Worm (Caenorhabditis elegans) whole organism, mixed stage, embryonic: Measurements from ENCODE around the gene col-116.
"Not testable (repeated sequence)": the region's sequence is repeated elsewhere in the genome, so short reads cannot be mapped to it uniquely, and the experiment has no call there.

ENCODE experiments used
- blmp-1 ChIP-seq: fragments of 150-350 bp; optimal IDR thresholded peaks from 2 replicates; lab custom pipeline; 2014; ENCODE audit warnings: missing biosample characterization, missing genetic modification characterization
- elt-3 ChIP-seq: fragments of 150-350 bp; optimal IDR thresholded peaks from 2 replicates; lab custom pipeline; 2014; ENCODE audit warnings: missing biosample characterization, missing genetic modification characterization
- lin-13 ChIP-seq: fragments of 150-350 bp; optimal IDR thresholded peaks from 2 replicates; lab custom pipeline; 2014; ENCODE audit warnings: missing biosample characterization, missing genetic modification characterization
- lsy-2 ChIP-seq: fragments of 150-350 bp; optimal IDR thresholded peaks from 2 replicates; lab custom pipeline; 2014; ENCODE audit warnings: missing biosample characterization, missing genetic modification characterization
- nhr-12 ChIP-seq: fragments of 150-350 bp; optimal IDR thresholded peaks from 2 replicates; lab custom pipeline; 2014; ENCODE audit warnings: missing biosample characterization, missing genetic modification characterization
- nhr-28 ChIP-seq: fragments of 150-350 bp; optimal IDR thresholded peaks from 2 replicates; lab custom pipeline; 2014; ENCODE audit warnings: missing biosample characterization, missing genetic modification characterization
- nhr-76 ChIP-seq: sonication (generic microtip); optimal IDR thresholded peaks from 2 replicates; lab custom pipeline; 2017; ENCODE audit warnings: missing biosample characterization, missing genetic modification characterization
- pha-4 ChIP-seq: fragments of 150-350 bp; optimal IDR thresholded peaks from 2 replicates; lab custom pipeline; 2018; ENCODE audit warnings: missing biosample characterization, missing genetic modification reagents, missing genetic modification characterization

DNA sequence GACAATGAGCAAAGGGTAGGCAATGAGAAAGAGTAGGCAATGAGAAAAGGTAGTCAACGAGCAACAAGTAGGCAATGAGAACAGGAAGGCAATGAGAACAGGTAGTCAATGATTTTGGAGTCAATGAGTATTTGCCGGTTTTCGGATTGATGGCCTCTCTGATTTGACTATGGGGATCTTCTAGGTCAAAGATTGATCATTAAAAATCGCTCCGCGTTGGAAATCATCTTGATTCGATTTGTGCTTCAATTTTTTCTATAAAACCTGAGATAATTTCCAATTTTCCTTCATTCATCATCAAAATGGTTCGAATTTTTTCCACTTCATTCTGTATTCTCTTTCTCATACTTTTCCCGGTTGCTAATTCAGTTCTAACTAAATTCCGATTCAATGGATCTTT, 3.7 kb upstream of the col-116 start, which contains the start of gene F17E9.16:
- TF ChIP-seq nhr-76 (tag; lab: Kevin White, UChicago); pha-4 (tag; lab: Kevin White, UChicago); nhr-28; elt-3; lin-13 (tag; lab: Kevin White, UChicago); lsy-2 (tag; lab: Kevin White, UChicago); nhr-12 (tag; lab: Kevin White, UChicago); blmp-1: not testable (repeated sequence)
